Worm (Caenorhabditis elegans): ENCODE results near the gene T05G5.4.
A peak's percentile ranks its signal among the peaks of the same experiment; 100 is the strongest.

- TF ChIP-seq pqm-1 (tag; optimal IDR thresholded peaks at IDR 0.05) (peak; percentile 57), ceh-2 (tag; optimal IDR thresholded peaks at IDR 0.05) (peak; percentile 51), tbx-2 (tag; optimal IDR thresholded peaks at IDR 0.05) (peak; percentile 92), nhr-11 (tag; optimal IDR thresholded peaks at IDR 0.05) (no peak), ama-1 (optimal IDR thresholded peaks at IDR 0.05) (peak; percentile 96), ets-4 (tag; optimal IDR thresholded peaks at IDR 0.05) (peak; percentile 62), fkh-10 (GFP tag; optimal IDR thresholded peaks at IDR 0.05) (no peak), lin-11 (tag; optimal IDR thresholded peaks at IDR 0.05) (peak; percentile 31), unc-42 (tag; optimal IDR thresholded peaks at IDR 0.05) (peak; percentile 82), pag-3 (tag; optimal IDR thresholded peaks at IDR 0.05; ENCODE audit: borderline replicate concordance) (no peak), unc-55 (GFP tag; optimal IDR thresholded peaks at IDR 0.05) (peak; percentile 70), hlh-13 (GFP tag; optimal IDR thresholded peaks at IDR 0.05) (no peak)
These were observed 16.7 kb downstream of the T05G5.4 start for ce11 chrIII:9765465-9765900.
